Fruit fly (Drosophila melanogaster): ENCODE data around the gene Cpr65Ax1.

Gene Cpr65Ax1

dm6 chr3L:6188995-6189927 is 41.5 kb upstream of the Cpr65Ax1 start, which contains the start of the genes D19A and CG7386 (continued):
- TF ChIP-seq Pdp1 (GFP tag; optimal IDR thresholded peaks at IDR 0.05), result peak; percentile 30 to 41
- TF ChIP-seq CG7928 (GFP tag; optimal IDR thresholded peaks at IDR 0.05), result peak; percentile 89
- peak; percentile 6 for TF ChIP-seq repo (GFP tag; optimal IDR thresholded peaks at IDR 0.05)
- TF ChIP-seq CG11560 (tag; IDR thresholded peaks at IDR 0.05), result no peak
- peak; percentile 36 for TF ChIP-seq trem (tag; optimal IDR thresholded peaks at IDR 0.05)
- TF ChIP-seq CG2875 (GFP tag; optimal IDR thresholded peaks at IDR 0.05), result no peak
- no peak for TF ChIP-seq salm (tag; optimal IDR thresholded peaks at IDR 0.05)
- 0 out of 2 replicates have a peak, but pooled peaks have one; percentile 25 for TF ChIP-seq CG5953 (GFP tag; IDR thresholded peaks at IDR 0.05)
- TF ChIP-seq Gsc (GFP tag; IDR thresholded peaks at IDR 0.05), result no peak
- no peak for TF ChIP-seq Hand (GFP tag; optimal IDR thresholded peaks at IDR 0.05)
- TF ChIP-seq CG6854 (GFP tag; optimal IDR thresholded peaks at IDR 0.05), result no peak
- TF ChIP-seq CG2678 (tag; optimal IDR thresholded peaks at IDR 0.05), result peak; percentile 71
- TF ChIP-seq Dip3 (GFP tag; optimal IDR thresholded peaks at IDR 0.05), result peak; percentile 46
- peak; percentile 55 for TF ChIP-seq CG1647 (GFP tag; optimal IDR thresholded peaks at IDR 0.05)
- TF ChIP-seq crp (GFP tag; optimal IDR thresholded peaks at IDR 0.05), result no peak
- TF ChIP-seq Atf3 (GFP tag; optimal IDR thresholded peaks at IDR 0.05), result no peak
- 0 out of 2 replicates have a peak, but pooled peaks have one; percentile 12 for TF ChIP-seq sna (GFP tag; IDR thresholded peaks at IDR 0.05; ENCODE audit: partially characterized antibody)
- TF ChIP-seq wor (GFP tag; IDR thresholded peaks at IDR 0.05), result peak; percentile 42; the same call in 1 of the 2 replicates
- no peak for TF ChIP-seq CG12942 (GFP tag; optimal IDR thresholded peaks at IDR 0.05)
- TF ChIP-seq GATAe (GFP tag; conservative IDR thresholded peaks at IDR 0.05), result no peak
- TF ChIP-seq Ada2b (GFP tag; IDR thresholded peaks at IDR 0.05), result peak; percentile 59
- no peak for TF ChIP-seq CG16813 (GFP tag; IDR thresholded peaks at IDR 0.05; ENCODE audit: partially characterized antibody)
- peak; percentile 45 for TF ChIP-seq dmrt99B (tag; optimal IDR thresholded peaks at IDR 0.05)
- peak; percentile 38 for TF ChIP-seq CG33213 (GFP tag; optimal IDR thresholded peaks at IDR 0.05)
- TF ChIP-seq trh (GFP tag; optimal IDR thresholded peaks at IDR 0.05), result no peak
- TF ChIP-seq aop (GFP tag; IDR thresholded peaks at IDR 0.05), result no peak
- no peak for TF ChIP-seq CG1529 (GFP tag; optimal IDR thresholded peaks at IDR 0.05)
- peak; percentile 27 for TF ChIP-seq CG10431 (GFP tag; optimal IDR thresholded peaks at IDR 0.05)
- TF ChIP-seq tin (GFP tag; optimal IDR thresholded peaks at IDR 0.05), result peak; percentile 43
- peak; percentile 87 for TF ChIP-seq zf30C (GFP tag; optimal IDR thresholded peaks at IDR 0.05)
- peak; percentile 16 for TF ChIP-seq CG11723 (GFP tag; optimal IDR thresholded peaks at IDR 0.05)
- TF ChIP-seq gro (GFP tag; optimal IDR thresholded peaks at IDR 0.05), result no peak
- no peak for TF ChIP-seq kni (GFP tag; optimal IDR thresholded peaks at IDR 0.05)
- no peak for TF ChIP-seq CG4854 (GFP tag; optimal IDR thresholded peaks at IDR 0.05)
- no peak for TF ChIP-seq vnd (GFP tag; IDR thresholded peaks at IDR 0.05; ENCODE audit: partially characterized antibody)
- TF ChIP-seq tx (GFP tag; optimal IDR thresholded peaks at IDR 0.05), result peak; percentile 1
- TF ChIP-seq slp2 (GFP tag; optimal IDR thresholded peaks at IDR 0.05), result peak; percentile 49
- TF ChIP-seq ewg (GFP tag; optimal IDR thresholded peaks at IDR 0.05), result peak; percentile 23
- TF ChIP-seq BtbVII (GFP tag; optimal IDR thresholded peaks at IDR 0.05), result no peak
- TF ChIP-seq CG42726 (GFP tag; IDR thresholded peaks at IDR 0.05; ENCODE audit: partially characterized antibody), result no peak
- TF ChIP-seq PHDP (tag; optimal IDR thresholded peaks at IDR 0.05), result peak; percentile 68
- peak; percentile 61 for TF ChIP-seq Optix (GFP tag; IDR thresholded peaks at IDR 0.05)
- TF ChIP-seq CG11696 (GFP tag; IDR thresholded peaks at IDR 0.05), result peak; percentile 38
- TF ChIP-seq CG6765 (GFP tag; optimal IDR thresholded peaks at IDR 0.05), result peak; percentile 3
- TF ChIP-seq CG4328 (GFP tag; optimal IDR thresholded peaks at IDR 0.05), result peak; percentile 25
- no peak for TF ChIP-seq Neu2 (GFP tag; optimal IDR thresholded peaks at IDR 0.05; ENCODE audit: borderline replicate concordance)
- TF ChIP-seq CG12769 (tag; optimal IDR thresholded peaks at IDR 0.05), result peak; percentile 15
- peak; percentile 32 for TF ChIP-seq CG16863 (GFP tag; optimal IDR thresholded peaks at IDR 0.05)
